Fruit fly (Drosophila melanogaster) Kc167 (cell line): ENCODE data around the gene CG13737.

ENCODE experiments used
- Myc ChIP-seq: fragments of >200 bp; optimal IDR thresholded peaks from 2 replicates; lab custom pipeline; 2017; ENCODE audit warnings: missing external identifiers
- Sin3A ChIP-seq: fragments of >200 bp; optimal IDR thresholded peaks from 2 replicates; lab custom pipeline; 2018; ENCODE audit warnings: missing external identifiers
- h ChIP-seq: fragments of >200 bp; optimal IDR thresholded peaks from 3 replicates; lab custom pipeline; 2018; ENCODE audit warnings: missing external identifiers
- insv ChIP-seq: fragments of >200 bp; optimal IDR thresholded peaks from 3 replicates; lab custom pipeline; 2018; ENCODE audit warnings: missing external identifiers
- psq ChIP-seq: fragments of >200 bp; optimal IDR thresholded peaks from 2 replicates; lab custom pipeline; 2017; ENCODE audit warnings: missing external identifiers
- ttk ChIP-seq: sonication (Bioruptor generic); optimal IDR thresholded peaks from 2 replicates; lab custom pipeline; 2017; ENCODE audit warnings: missing external identifiers

dm6 chr3L:13882532-13882931, 3.7 kb downstream of the CG13737 start:
- TF ChIP-seq psq (lab: Kevin White, UChicago) (no peak), Myc (lab: Kevin White, UChicago) (no peak), ttk (lab: Kevin White, UChicago) (no peak), insv (no peak), h (lab: Kevin White, UChicago) (no peak), Sin3A (no peak)
